Fruit fly (Drosophila melanogaster): ENCODE measurements around the gene PIG-Q.

PIG-Q gene

DNA sequence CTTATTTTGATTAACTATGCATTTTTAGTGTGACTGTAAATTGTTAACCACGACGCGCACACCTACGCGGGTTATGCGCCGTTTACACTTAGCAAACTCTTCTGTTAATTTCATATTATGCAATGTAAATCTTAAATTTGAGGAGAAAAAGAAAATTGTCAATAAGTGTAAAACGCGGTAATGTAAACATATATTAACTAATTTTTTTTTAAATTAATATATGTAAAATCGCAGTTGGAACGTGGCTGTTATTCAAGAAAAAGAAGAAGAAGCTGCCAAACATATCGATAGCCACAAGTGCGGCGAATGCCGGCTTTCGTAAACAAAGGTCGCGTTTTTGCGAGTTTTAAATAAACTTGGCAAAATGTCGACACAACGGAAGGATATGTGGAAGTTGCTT is 32.5 kb downstream of the PIG-Q start, which contains the start of the genes TH1 and mei-41:
Gene TH1 (minus strand): TSS at position 42 of the 400 bp plus-strand sequence.
Gene mei-41 (plus strand): TSS at position 302 of the 400 bp plus-strand sequence.
- peak; percentile 84 for TF ChIP-seq CG17801 (GFP tag; optimal IDR thresholded peaks at IDR 0.05; ENCODE audit: partially characterized antibody)

DNA sequence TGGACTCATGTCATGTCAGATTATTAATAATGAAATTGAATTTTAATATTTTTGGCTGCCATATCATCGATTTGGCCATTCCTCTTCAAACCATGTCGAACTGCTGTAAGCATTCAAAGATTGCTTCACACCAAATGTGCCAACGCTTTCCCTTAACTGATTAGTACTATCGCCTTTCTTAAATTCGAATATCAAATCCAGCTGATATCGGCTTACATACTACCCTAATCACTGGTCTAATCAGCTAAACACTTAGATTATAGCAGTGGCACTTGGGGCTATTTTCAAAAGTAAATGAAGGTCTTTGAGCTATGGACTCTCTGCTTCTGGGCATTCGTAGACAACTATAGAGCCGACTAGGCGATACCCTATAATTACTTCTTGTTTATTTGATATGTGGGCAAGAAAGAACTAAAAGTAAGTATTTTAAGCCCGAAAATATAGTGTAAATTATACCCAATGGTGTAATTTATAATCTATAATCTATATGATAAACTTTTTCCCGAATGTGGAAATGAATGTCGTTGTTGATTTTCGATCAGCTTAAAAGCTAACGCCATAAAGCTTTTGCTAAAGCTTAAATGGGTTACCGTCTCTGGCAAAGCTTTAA is 45.0 kb downstream of the PIG-Q start:
- peak; percentile 74 for TF ChIP-seq CG17801 (GFP tag; optimal IDR thresholded peaks at IDR 0.05; ENCODE audit: partially characterized antibody)

DNA sequence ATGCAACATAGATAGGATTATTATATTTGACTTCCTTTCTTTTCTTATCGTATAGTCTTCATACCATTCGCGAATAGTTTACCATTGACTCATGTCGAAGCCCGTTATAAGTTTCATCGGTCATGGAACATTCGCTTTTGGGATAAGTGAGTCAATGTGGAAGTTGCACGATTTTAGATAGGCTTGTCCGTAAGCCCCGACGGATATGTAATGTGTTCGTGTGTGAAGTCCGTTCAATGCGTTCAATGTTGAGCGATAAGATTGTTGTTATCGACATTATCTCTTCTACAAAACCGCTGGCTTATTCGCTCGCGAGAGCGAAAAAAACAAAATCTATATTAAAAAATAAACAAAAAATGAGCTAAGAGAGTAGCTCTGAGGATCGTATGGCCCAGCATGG is 45.9 kb downstream of the PIG-Q start, which contains the start of gene CG9981:
Gene CG9981 (minus strand): TSS at position 320 of the 400 bp plus-strand sequence.
- no peak for TF ChIP-seq CG17801 (GFP tag; optimal IDR thresholded peaks at IDR 0.05; ENCODE audit: partially characterized antibody)

DNA sequence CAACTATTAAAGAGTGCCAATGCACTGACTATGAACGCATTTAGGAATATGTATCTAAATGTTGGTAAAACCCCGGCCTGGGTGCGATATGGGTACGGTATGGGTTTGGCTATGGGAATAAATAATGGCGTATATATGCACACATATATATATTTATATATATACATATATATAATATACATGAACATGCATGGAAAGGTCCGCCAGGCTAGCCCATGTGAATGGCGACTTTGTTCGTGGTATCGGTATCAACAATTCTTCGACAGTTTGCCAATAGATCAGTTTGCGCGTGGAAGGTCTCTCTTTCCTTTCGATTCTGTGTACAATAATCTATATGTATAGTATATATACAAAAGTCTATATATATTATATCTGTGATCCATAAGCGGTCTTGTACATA is 46.3 kb downstream of the PIG-Q start, which contains the start of gene CG4301:
Gene CG4301 (plus strand): TSS at position 301 of the 400 bp plus-strand sequence.
- TF ChIP-seq CG17801 (GFP tag; optimal IDR thresholded peaks at IDR 0.05; ENCODE audit: partially characterized antibody): no peak

DNA sequence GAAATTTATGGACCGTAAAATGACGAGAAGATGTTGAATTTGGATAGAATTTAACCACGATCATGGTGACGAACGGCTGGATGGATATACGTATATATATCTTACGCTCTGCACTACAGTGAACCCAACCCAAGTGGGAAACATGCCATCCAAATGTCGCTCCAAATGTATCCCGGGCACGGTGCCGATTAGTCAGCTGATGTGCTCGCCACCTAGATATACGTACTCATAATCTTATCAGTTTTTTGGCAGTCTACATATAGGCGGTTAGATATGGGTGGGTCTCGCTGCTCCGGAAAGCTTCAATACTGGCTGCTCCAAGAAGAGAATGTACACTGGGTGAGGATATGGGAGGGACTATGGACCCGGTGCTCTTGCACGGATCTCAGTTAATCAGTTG is 47.1 kb downstream of the PIG-Q start:
- TF ChIP-seq CG17801 (GFP tag; optimal IDR thresholded peaks at IDR 0.05; ENCODE audit: partially characterized antibody): no peak
